Fruit fly (Drosophila melanogaster): Measurements from ENCODE around the gene ncm.

Gene ncm

DNA sequence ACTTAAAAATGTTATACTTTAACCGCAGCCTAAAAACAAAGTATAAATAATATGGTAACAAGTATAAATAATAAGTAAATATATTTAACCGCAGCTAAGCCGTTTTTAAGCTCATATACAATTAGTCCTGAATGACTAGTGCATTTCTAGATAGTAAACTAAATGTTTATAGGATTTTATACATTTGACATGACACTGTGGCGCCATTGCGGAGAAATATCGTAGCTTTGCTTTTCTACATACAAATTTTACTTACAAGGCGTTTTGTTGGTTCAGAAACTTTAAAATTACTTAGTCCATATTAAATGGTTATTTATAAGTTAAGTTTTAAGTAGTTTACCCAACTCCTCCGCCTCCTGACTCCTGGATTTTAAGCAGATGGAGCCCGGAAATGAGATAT lies 7.5 kb downstream of the ncm start (continued):
- TF ChIP-seq Ets97D (GFP tag; optimal IDR thresholded peaks at IDR 0.05), result peak; percentile 5
- TF ChIP-seq Dip3 (GFP tag; optimal IDR thresholded peaks at IDR 0.05), result peak; percentile 33
- no peak for TF ChIP-seq bsh (GFP tag; optimal IDR thresholded peaks at IDR 0.05)
- no peak for TF ChIP-seq Optix (GFP tag; IDR thresholded peaks at IDR 0.05)
- TF ChIP-seq Jarid2 (GFP tag; optimal IDR thresholded peaks at IDR 0.05), result no peak
- peak; percentile 26 for TF ChIP-seq lilli (GFP tag; optimal IDR thresholded peaks at IDR 0.05)
- TF ChIP-seq jing (GFP tag; optimal IDR thresholded peaks at IDR 0.05), result no peak
- TF ChIP-seq CG8388 (GFP tag; optimal IDR thresholded peaks at IDR 0.05), result no peak
- no peak for TF ChIP-seq da (GFP tag; optimal IDR thresholded peaks at IDR 0.05)
- TF ChIP-seq CG10321 (GFP tag; IDR thresholded peaks at IDR 0.05), result peak; percentile 15; the same call in 1 of the 2 replicates
- TF ChIP-seq CG11247 (GFP tag; IDR thresholded peaks at IDR 0.05), result peak; percentile 37; the same call in 1 of the 2 replicates
- no peak for TF ChIP-seq HLHmδ (GFP tag; optimal IDR thresholded peaks at IDR 0.05)
- no peak for TF ChIP-seq cwo (GFP tag; optimal IDR thresholded peaks at IDR 0.05)
- 0 out of 3 replicates have a peak, but pooled peaks have one; percentile 10 for TF ChIP-seq CG14050 (GFP tag; IDR thresholded peaks at IDR 0.05)
- no peak for TF ChIP-seq ase (GFP tag; IDR thresholded peaks at IDR 0.05)
- TF ChIP-seq CG14014 (GFP tag; IDR thresholded peaks at IDR 0.05), result peak; percentile 24; the same call in 1 of the 2 replicates
- TF ChIP-seq CG14710 (tag; optimal IDR thresholded peaks at IDR 0.05), result peak; percentile 23
- no peak for TF ChIP-seq schlank (tag; optimal IDR thresholded peaks at IDR 0.05)
- TF ChIP-seq CG17829 (tag; optimal IDR thresholded peaks at IDR 0.05), result peak; percentile 18
- peak; percentile 65 for TF ChIP-seq knrl (GFP tag; IDR thresholded peaks at IDR 0.05; ENCODE audit: partially characterized antibody)
- TF ChIP-seq Opbp (GFP tag; IDR thresholded peaks at IDR 0.05; ENCODE audit: partially characterized antibody), result peak; percentile 61; the same call in 1 of the 3 replicates
- TF ChIP-seq CG16813 (GFP tag; IDR thresholded peaks at IDR 0.05; ENCODE audit: partially characterized antibody), result peak; percentile 76
- no peak for TF ChIP-seq fd102C (GFP tag; optimal IDR thresholded peaks at IDR 0.05)
- peak; percentile 64 for TF ChIP-seq slbo (GFP tag; IDR thresholded peaks at IDR 0.05)
- peak; percentile 89 for TF ChIP-seq CG42726 (GFP tag; IDR thresholded peaks at IDR 0.05; ENCODE audit: partially characterized antibody)
- peak; percentile 88 for TF ChIP-seq Bgb (GFP tag; IDR thresholded peaks at IDR 0.05; ENCODE audit: partially characterized antibody)
- TF ChIP-seq Pdp1 (GFP tag; optimal IDR thresholded peaks at IDR 0.05), result peak in 1 of 2 experiments; percentile 6
- TF ChIP-seq Rfx (GFP tag; IDR thresholded peaks at IDR 0.05), result peak; percentile 73
- peak; percentile 4 for TF ChIP-seq CG1233 (GFP tag; optimal IDR thresholded peaks at IDR 0.05)
- peak; percentile 18 for TF ChIP-seq pnt (GFP tag; optimal IDR thresholded peaks at IDR 0.05)
- peak; percentile 72 for TF ChIP-seq stwl (tag; optimal IDR thresholded peaks at IDR 0.05)
- peak; percentile 43; the same call in 1 of the 2 replicates for TF ChIP-seq CG32532 (GFP tag; IDR thresholded peaks at IDR 0.05)
- peak; percentile 14 for TF ChIP-seq CG10267 (tag; optimal IDR thresholded peaks at IDR 0.05)
- peak; percentile 52; the same call in 1 of the 3 replicates for TF ChIP-seq HLH4C (GFP tag; IDR thresholded peaks at IDR 0.05; ENCODE audit: partially characterized antibody)
- no peak for TF ChIP-seq CG15011 (GFP tag; optimal IDR thresholded peaks at IDR 0.05)
- TF ChIP-seq CG17359 (tag; optimal IDR thresholded peaks at IDR 0.05), result peak; percentile 16
- TF ChIP-seq dm (GFP tag; optimal IDR thresholded peaks at IDR 0.05), result no peak
- TF ChIP-seq Bdp1 (GFP tag; optimal IDR thresholded peaks at IDR 0.05), result no peak
- peak; percentile 34; the same call in 1 of the 2 replicates for TF ChIP-seq CG17328 (GFP tag; IDR thresholded peaks at IDR 0.05)
- no peak for TF ChIP-seq fd64A (GFP tag; optimal IDR thresholded peaks at IDR 0.05)
- no peak for TF ChIP-seq CG4328 (GFP tag; optimal IDR thresholded peaks at IDR 0.05)
- no peak for TF ChIP-seq Doc3 (GFP tag; IDR thresholded peaks at IDR 0.05; ENCODE audit: partially characterized antibody)
- TF ChIP-seq CG7987 (GFP tag; optimal IDR thresholded peaks at IDR 0.05), result peak; percentile 32
- peak; percentile 96 for TF ChIP-seq CTCF (GFP tag; optimal IDR thresholded peaks at IDR 0.05)
- TF ChIP-seq NFAT (GFP tag; IDR thresholded peaks at IDR 0.05), result peak; percentile 29; the same call in 1 of the 2 replicates
- peak; percentile 13 for TF ChIP-seq Hmr (GFP tag; optimal IDR thresholded peaks at IDR 0.05)
- TF ChIP-seq kay (GFP tag; optimal IDR thresholded peaks at IDR 0.05), result no peak
- TF ChIP-seq CG3847 (GFP tag; IDR thresholded peaks at IDR 0.05), result 0 out of 2 replicates have a peak, but pooled peaks have one; percentile 13
- peak; percentile 4 for TF ChIP-seq CG18262 (tag; optimal IDR thresholded peaks at IDR 0.05)
- peak; percentile 3 for TF ChIP-seq Myb (GFP tag; optimal IDR thresholded peaks at IDR 0.05)

Data from whole organism, embryonic.